Worm (Caenorhabditis elegans) whole organism, L2 larva: ENCODE results near the gene F09C8.1.

ENCODE experiments used
- Y55F3AM.14 ChIP-seq: fragments of 200-800 bp; sonication (Bioruptor generic); optimal IDR thresholded peaks from 2 replicates; lab custom pipeline; 2018; ENCODE audit warnings: mild to moderate bottlenecking, missing genetic modification characterization, missing compliant biosample characterization
- ama-1 ChIP-seq: fragments of 150-350 bp; optimal IDR thresholded peaks from 2 replicates; lab custom pipeline; 2018; ENCODE audit warnings: inconsistent platforms
- blmp-1 ChIP-seq: sonication (generic microtip); optimal IDR thresholded peaks from 2 replicates; lab custom pipeline; 2017; ENCODE audit warnings: missing genetic modification characterization, mild to moderate bottlenecking, missing compliant biosample characterization, antibody characterized with exemption, moderate library complexity; ENCODE audit not compliant: insufficient read depth
- ceh-82 ChIP-seq: fragments of 150-350 bp; optimal IDR thresholded peaks from 2 replicates; lab custom pipeline; 2014; ENCODE audit warnings: missing biosample characterization, missing genetic modification characterization
- fos-1 ChIP-seq: fragments of 150-350 bp; optimal IDR thresholded peaks from 2 replicates; lab custom pipeline; 2014; ENCODE audit warnings: missing biosample characterization, missing genetic modification characterization
- lin-39 ChIP-seq: fragments of 150-350 bp; optimal IDR thresholded peaks from 2 replicates; lab custom pipeline; 2014; ENCODE audit warnings: missing biosample characterization, missing genetic modification reagents, missing genetic modification characterization
- mbf-1 ChIP-seq: sonication (generic microtip); optimal IDR thresholded peaks from 2 replicates; lab custom pipeline; 2017; ENCODE audit warnings: missing biosample characterization, missing genetic modification characterization
- nhr-12 ChIP-seq: fragments of 150-350 bp; optimal IDR thresholded peaks from 2 replicates; lab custom pipeline; 2014; ENCODE audit warnings: missing biosample characterization, missing genetic modification characterization
- nhr-23 ChIP-seq: fragments of 150-350 bp; optimal IDR thresholded peaks from 2 replicates; lab custom pipeline; 2014; ENCODE audit warnings: missing biosample characterization, missing genetic modification reagents, missing genetic modification characterization
- nhr-237 ChIP-seq: fragments of 150-350 bp; optimal IDR thresholded peaks from 2 replicates; lab custom pipeline; 2014; ENCODE audit warnings: missing biosample characterization, missing genetic modification characterization
- nhr-6 ChIP-seq: fragments of 150-350 bp; optimal IDR thresholded peaks from 2 replicates; lab custom pipeline; 2014; ENCODE audit warnings: missing biosample characterization, missing genetic modification characterization
- peb-1 ChIP-seq: fragments of 150-350 bp; optimal IDR thresholded peaks from 2 replicates; lab custom pipeline; 2014; ENCODE audit warnings: missing biosample characterization, missing genetic modification characterization
- skn-1 ChIP-seq: sonication (generic microtip); optimal IDR thresholded peaks from 2 replicates; lab custom pipeline; 2017; ENCODE audit warnings: missing biosample characterization, missing genetic modification characterization
- ztf-11 ChIP-seq: sonication (generic microtip); optimal IDR thresholded peaks from 2 replicates; lab custom pipeline; 2017; ENCODE audit warnings: missing biosample characterization, missing genetic modification characterization

DNA sequence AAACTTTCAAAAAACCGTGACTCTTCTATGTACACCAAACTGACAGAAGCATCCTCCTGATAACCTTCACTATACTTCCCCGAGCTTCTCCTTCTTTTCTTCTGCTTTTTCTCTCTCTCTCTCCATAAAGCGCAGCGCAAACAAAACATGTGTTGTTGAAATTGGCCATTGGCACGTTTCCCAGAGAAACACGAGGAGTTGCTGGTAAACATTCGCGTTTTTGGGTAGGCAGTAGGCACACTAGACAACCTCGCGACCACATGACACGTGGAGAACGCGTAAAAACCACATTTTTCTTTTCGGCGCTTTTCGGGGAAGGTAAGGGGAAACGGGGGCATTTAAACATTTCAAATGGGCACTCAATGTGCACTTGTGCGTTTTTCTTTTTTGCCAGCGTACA lies 32.3 kb downstream of the F09C8.1 start:
- no peak for TF ChIP-seq skn-1 (tag; lab: Kevin White, UChicago)
- TF ChIP-seq blmp-1 (tag; lab: Kevin White, UChicago) = no peak
- TF ChIP-seq nhr-23 (tag; lab: Kevin White, UChicago) = no peak
- no peak for TF ChIP-seq ceh-82
- no peak for TF ChIP-seq ama-1 (lab: Kevin White, UChicago)
- no peak for TF ChIP-seq lin-39 (tag; lab: Kevin White, UChicago)
- TF ChIP-seq nhr-6 (tag; lab: Kevin White, UChicago) = no peak
- TF ChIP-seq ztf-11 (tag; lab: Kevin White, UChicago) = no peak
- TF ChIP-seq nhr-237 (tag; lab: Kevin White, UChicago) = no peak
- peak; percentile 0 for TF ChIP-seq fos-1 (tag; lab: Kevin White, UChicago)
- TF ChIP-seq mbf-1 (tag; lab: Kevin White, UChicago) = no peak
- no peak for TF ChIP-seq nhr-12 (tag; lab: Kevin White, UChicago)
- no peak for TF ChIP-seq peb-1 (tag; lab: Kevin White, UChicago)
- peak; percentile 17 for TF ChIP-seq Y55F3AM.14 (GFP tag; lab: Kevin White, UChicago)
